Worm (Caenorhabditis elegans) whole organism, L1 larva: ENCODE data around the gene T28F3.9.
A peak's percentile ranks its signal among the peaks of the same experiment; 100 is the strongest.

ENCODE experiments used
- C04F5.9 ChIP-seq: sonication (generic microtip); optimal IDR thresholded peaks from 2 replicates; lab custom pipeline; 2016; ENCODE audit warnings: missing genetic modification characterization, missing compliant biosample characterization
- C34B4.2 ChIP-seq: sonication (generic microtip); optimal IDR thresholded peaks from 2 replicates; lab custom pipeline; 2017; ENCODE audit warnings: mild to moderate bottlenecking, missing genetic modification characterization, missing compliant biosample characterization
- F16B12.6 ChIP-seq: fragments of 150-350 bp; optimal IDR thresholded peaks from 2 replicates; lab custom pipeline; 2014; ENCODE audit warnings: missing biosample characterization, missing genetic modification characterization
- Y116A8C.19 ChIP-seq: sonication (generic microtip); optimal IDR thresholded peaks from 2 replicates; lab custom pipeline; 2016; ENCODE audit warnings: missing compliant biosample characterization, missing genetic modification characterization, borderline replicate concordance
- aha-1 ChIP-seq: fragments of 150-350 bp; optimal IDR thresholded peaks from 2 replicates; lab custom pipeline; 2014; ENCODE audit warnings: missing biosample characterization, missing genetic modification characterization
- alr-1 ChIP-seq: fragments of 200-800 bp; sonication (Bioruptor generic); optimal IDR thresholded peaks from 2 replicates; lab custom pipeline; 2018; ENCODE audit warnings: borderline replicate concordance, mild to moderate bottlenecking, missing genetic modification characterization, missing compliant biosample characterization
- blmp-1 ChIP-seq: fragments of 150-350 bp; optimal IDR thresholded peaks from 2 replicates; lab custom pipeline; 2014; ENCODE audit warnings: missing biosample characterization, missing genetic modification characterization
- ceh-88 ChIP-seq: fragments of 200-800 bp; sonication (Bioruptor generic); IDR thresholded peaks from 2 replicates; pipeline ENCODE4 v1.3.6; 2022; ENCODE audit warnings: missing genetic modification characterization, missing compliant biosample characterization
- ces-1 ChIP-seq: fragments of 150-350 bp; optimal IDR thresholded peaks from 2 replicates; lab custom pipeline; 2014; ENCODE audit warnings: missing biosample characterization, missing genetic modification reagents, missing genetic modification characterization
- dsc-1 ChIP-seq: sonication (generic microtip); optimal IDR thresholded peaks from 2 replicates; lab custom pipeline; 2016; ENCODE audit warnings: mild to moderate bottlenecking, missing genetic modification characterization, missing compliant biosample characterization
- efl-1 ChIP-seq, 4 experiments: fragments of 150-350 bp; optimal IDR thresholded peaks in 3 of 4; peaks in 1 of 4; 1 replicate in 1 of 4; 2 replicates in 3 of 4; lab custom pipeline; 2014; ENCODE audit warnings: missing biosample characterization in 2 of 4, missing genetic modification characterization in 2 of 4, missing genetic modification reagents in 2 of 4
- efl-3 ChIP-seq: fragments of 200-800 bp; sonication (Bioruptor generic); optimal IDR thresholded peaks from 2 replicates; lab custom pipeline; 2018; ENCODE audit warnings: mild to moderate bottlenecking, missing genetic modification characterization, missing compliant biosample characterization
- elt-2 ChIP-seq: sonication (generic microtip); optimal IDR thresholded peaks from 2 replicates; lab custom pipeline; 2016; ENCODE audit warnings: missing genetic modification characterization, mild to moderate bottlenecking, inconsistent platforms, missing compliant biosample characterization, missing genetic modification reagents
- ets-5 ChIP-seq: fragments of 200-800 bp; sonication (Bioruptor generic); IDR thresholded peaks from 2 replicates; pipeline ENCODE4 v1.3.6; 2022; ENCODE audit warnings: missing genetic modification characterization, missing compliant biosample characterization
- fkh-10 ChIP-seq: sonication (generic microtip); optimal IDR thresholded peaks from 2 replicates; lab custom pipeline; 2017; ENCODE audit warnings: missing biosample characterization, missing genetic modification reagents, missing genetic modification characterization
- grh-1 ChIP-seq: fragments of 200-800 bp; sonication (Bioruptor generic); IDR thresholded peaks from 2 replicates; pipeline ENCODE4 v1.3.6; 2022; ENCODE audit warnings: missing genetic modification reagents, missing genetic modification characterization, missing compliant biosample characterization
- hlh-17 ChIP-seq: fragments of 200-800 bp; sonication (Bioruptor generic); optimal IDR thresholded peaks from 2 replicates; lab custom pipeline; 2018; ENCODE audit warnings: missing genetic modification characterization, mild to moderate bottlenecking, missing compliant biosample characterization, moderate library complexity, borderline replicate concordance
- isw-1 ChIP-seq: fragments of 200-800 bp; sonication (Bioruptor generic); IDR thresholded peaks from 2 replicates; pipeline ENCODE4 v1.3.6; 2022; ENCODE audit warnings: missing genetic modification characterization, missing compliant biosample characterization
- jun-1 ChIP-seq: fragments of 150-350 bp; optimal IDR thresholded peaks from 2 replicates; lab custom pipeline; 2014; ENCODE audit warnings: missing biosample characterization, missing genetic modification reagents, missing genetic modification characterization
- lin-15B ChIP-seq: fragments of 150-350 bp; sonication (generic microtip); optimal IDR thresholded peaks from 3 replicates; lab custom pipeline; 2014; ENCODE audit warnings: missing biosample characterization, missing genetic modification characterization
- lin-39 ChIP-seq: fragments of 150-350 bp; optimal IDR thresholded peaks from 2 replicates; lab custom pipeline; 2014; ENCODE audit warnings: missing biosample characterization, missing genetic modification reagents, missing genetic modification characterization
- mab-9 ChIP-seq: fragments of 200-800 bp; sonication (Bioruptor generic); IDR thresholded peaks from 2 replicates; pipeline ENCODE4 v1.3.6; 2022; ENCODE audit warnings: missing genetic modification reagents, missing genetic modification characterization, missing compliant biosample characterization
- mef-2 ChIP-seq: fragments of 150-350 bp; optimal IDR thresholded peaks from 2 replicates; lab custom pipeline; 2014; ENCODE audit warnings: missing biosample characterization, missing genetic modification characterization
- mep-1 ChIP-seq: fragments of 150-350 bp; optimal IDR thresholded peaks from 2 replicates; lab custom pipeline; 2014; ENCODE audit warnings: missing biosample characterization, missing genetic modification characterization
- nhr-11 ChIP-seq: fragments of 150-350 bp; optimal IDR thresholded peaks from 2 replicates; lab custom pipeline; 2014; ENCODE audit warnings: missing biosample characterization, missing genetic modification characterization
- nhr-20 ChIP-seq: sonication (generic microtip); optimal IDR thresholded peaks from 2 replicates; lab custom pipeline; 2016; ENCODE audit warnings: mild to moderate bottlenecking, missing genetic modification characterization, missing compliant biosample characterization
- nhr-71 ChIP-seq: sonication (generic microtip); optimal IDR thresholded peaks from 2 replicates; lab custom pipeline; 2016; ENCODE audit warnings: mild to moderate bottlenecking, missing genetic modification characterization, moderate library complexity, missing compliant biosample characterization
- nhr-76 ChIP-seq: sonication (generic microtip); optimal IDR thresholded peaks from 2 replicates; lab custom pipeline; 2017; ENCODE audit warnings: missing biosample characterization, missing genetic modification characterization
- nhr-84 ChIP-seq: sonication (generic microtip); optimal IDR thresholded peaks from 2 replicates; lab custom pipeline; 2017; ENCODE audit warnings: missing biosample characterization, missing genetic modification characterization
- nhr-90 ChIP-seq: sonication (generic microtip); optimal IDR thresholded peaks from 2 replicates; lab custom pipeline; 2016; ENCODE audit warnings: mild to moderate bottlenecking, missing genetic modification characterization, missing compliant biosample characterization; ENCODE audit not compliant: poor library complexity
- pax-3 ChIP-seq: fragments of 200-800 bp; sonication (Bioruptor generic); optimal IDR thresholded peaks from 2 replicates; lab custom pipeline; 2018; ENCODE audit warnings: mild to moderate bottlenecking, missing genetic modification characterization, moderate library complexity, missing compliant biosample characterization
- pqm-1 ChIP-seq: sonication (generic microtip); optimal IDR thresholded peaks from 3 replicates; lab custom pipeline; 2017; ENCODE audit warnings: missing biosample characterization, missing genetic modification characterization
- swsn-7 ChIP-seq: sonication (generic microtip); optimal IDR thresholded peaks from 2 replicates; lab custom pipeline; 2016; ENCODE audit warnings: missing genetic modification characterization, missing compliant biosample characterization
- unc-130 ChIP-seq: fragments of 150-350 bp; optimal IDR thresholded peaks from 2 replicates; lab custom pipeline; 2017; ENCODE audit warnings: missing biosample characterization, missing genetic modification characterization, inconsistent platforms
- unc-98 ChIP-seq: fragments of 200-800 bp; sonication (Bioruptor generic); IDR thresholded peaks from 2 replicates; pipeline ENCODE4 v1.3.6; 2022; ENCODE audit warnings: missing genetic modification characterization, missing compliant biosample characterization
- vab-15 ChIP-seq: sonication (generic microtip); optimal IDR thresholded peaks from 2 replicates; lab custom pipeline; 2017; ENCODE audit warnings: missing genotype, mild to moderate bottlenecking, missing genetic modification characterization, missing compliant biosample characterization
- xbp-1 ChIP-seq: sonication (generic microtip); optimal IDR thresholded peaks from 2 replicates; lab custom pipeline; 2016; ENCODE audit warnings: missing genetic modification characterization, missing compliant biosample characterization
- zag-1 ChIP-seq: fragments of 150-350 bp; optimal IDR thresholded peaks from 2 replicates; lab custom pipeline; 2014; ENCODE audit warnings: missing biosample characterization, missing genetic modification characterization
- zip-4 ChIP-seq: fragments of 200-800 bp; sonication (Bioruptor generic); optimal IDR thresholded peaks from 2 replicates; lab custom pipeline; 2018; ENCODE audit warnings: mild to moderate bottlenecking, missing genetic modification characterization, moderate library complexity, missing compliant biosample characterization

Gene T28F3.9

ce11 chrIV:17342179-17342578 lies 33.9 kb downstream of the T28F3.9 start, which contains the start of gene C49C3.9:
C49C3.9 (minus strand) TSS chrIV:17342314.
- TF ChIP-seq nhr-84 (tag; lab: Kevin White, UChicago), result no peak
- TF ChIP-seq mab-9 (GFP tag; lab: Robert Waterston, UW), result no peak
- no peak for TF ChIP-seq ets-5 (GFP tag; lab: Robert Waterston, UW)
- TF ChIP-seq pax-3 (tag; lab: Kevin White, UChicago), result no peak
- no peak for TF ChIP-seq nhr-90 (tag; lab: Kevin White, UChicago)
- no peak for TF ChIP-seq zip-4 (GFP tag; lab: Kevin White, UChicago)
- peak; percentile 21 for TF ChIP-seq pqm-1 (tag; lab: Kevin White, UChicago)
- peak; percentile 85 for TF ChIP-seq elt-2 (tag; lab: Kevin White, UChicago)
- no peak for TF ChIP-seq ceh-88 (GFP tag; lab: Robert Waterston, UW)
- TF ChIP-seq isw-1, result no peak

- no peak for TF ChIP-seq xbp-1
- no peak for TF ChIP-seq nhr-71 (tag; lab: Kevin White, UChicago)
- TF ChIP-seq jun-1 (tag; lab: Kevin White, UChicago), result no peak
- TF ChIP-seq F16B12.6 (tag; lab: Kevin White, UChicago), result no peak
- TF ChIP-seq fkh-10, result no peak
- no peak for TF ChIP-seq ces-1 (GFP tag; lab: Kevin White, UChicago)
- no peak for TF ChIP-seq swsn-7
- no peak for TF ChIP-seq C34B4.2 (tag; lab: Kevin White, UChicago)
- TF ChIP-seq nhr-20 (tag; lab: Kevin White, UChicago), result no peak
- no peak for TF ChIP-seq unc-130 (tag; lab: Kevin White, UChicago)
- no peak for TF ChIP-seq alr-1
- no peak for TF ChIP-seq pqm-1 (tag; lab: Kevin White, UChicago)
- no peak for TF ChIP-seq lin-15B (tag; lab: Kevin White, UChicago)
- TF ChIP-seq vab-15 (tag; lab: Kevin White, UChicago), result no peak
- no peak for TF ChIP-seq aha-1 (tag; lab: Kevin White, UChicago)
- TF ChIP-seq dsc-1 (tag; lab: Kevin White, UChicago), result no peak
- no peak for TF ChIP-seq zag-1
- TF ChIP-seq lin-39 (tag; lab: Kevin White, UChicago), result no peak
- TF ChIP-seq efl-3, result no peak
- no peak for TF ChIP-seq isw-1
These were observed 34.4 kb downstream of the T28F3.9 start, which contains the start of gene C49C3.21 for ce11 chrIV:17342667-17343066. C49C3.21 (plus strand) TSS chrIV:17342967.

ce11 chrIV:17343482-17343881 lies 35.2 kb downstream of the T28F3.9 start, which contains the start of gene C49C3.11:
C49C3.11 (plus strand) TSS chrIV:17343782.
- TF ChIP-seq swsn-7, result no peak
- TF ChIP-seq blmp-1, result no peak
- no peak for TF ChIP-seq mep-1 (tag; lab: Kevin White, UChicago)
- TF ChIP-seq nhr-11, result no peak
- TF ChIP-seq efl-1 (optimal IDR thresholded peaks at IDR 0.05; lab: Kevin White, UChicago), result no peak
- no peak for TF ChIP-seq efl-1 (GFP tag; optimal IDR thresholded peaks at IDR 0.05 in 1 of 2; lab: Kevin White, UChicago)
- no peak for TF ChIP-seq lin-15B (tag; lab: Kevin White, UChicago)
- no peak for TF ChIP-seq vab-15 (tag; lab: Kevin White, UChicago)
- TF ChIP-seq zag-1, result no peak
- no peak for TF ChIP-seq alr-1
- no peak for TF ChIP-seq unc-98 (GFP tag; lab: Robert Waterston, UW)
- TF ChIP-seq Y116A8C.19, result no peak
- TF ChIP-seq C04F5.9 (tag; lab: Kevin White, UChicago), result no peak
- TF ChIP-seq nhr-76, result no peak
- TF ChIP-seq nhr-20 (tag; lab: Kevin White, UChicago), result no peak
- TF ChIP-seq grh-1 (GFP tag; lab: Robert Waterston, UW), result no peak
- TF ChIP-seq mef-2 (tag; lab: Kevin White, UChicago), result no peak
- TF ChIP-seq hlh-17 (GFP tag; lab: Kevin White, UChicago), result no peak
